Fruit fly (Drosophila melanogaster) whole organism: ENCODE measurements around the gene laf.

Experiments used
- CG8478 ChIP-seq: fragments of >200 bp; optimal IDR thresholded peaks from 2 replicates; lab custom pipeline; 2018; ENCODE audit warnings: inconsistent platforms
- Dll ChIP-seq: fragments of >200 bp; optimal IDR thresholded peaks from 2 replicates; lab custom pipeline; 2017
- EcR ChIP-seq, 2 experiments: fragments of >200 bp; optimal IDR thresholded peaks; 2 replicates each; lab custom pipeline; 2017; ENCODE audit warnings: missing biosample characterization in 2 of 2, missing genetic modification characterization in 2 of 2, missing genetic modification reagents in 2 of 2
- pan ChIP-seq: fragments of >200 bp; optimal IDR thresholded peaks from 2 replicates; lab custom pipeline; 2017
- psq ChIP-seq: fragments of >200 bp; optimal IDR thresholded peaks from 2 replicates; lab custom pipeline; 2017
- usp ChIP-seq: fragments of >200 bp; optimal IDR thresholded peaks from 2 replicates; lab custom pipeline; 2017; ENCODE audit warnings: missing biosample characterization, missing genetic modification characterization, mixed read lengths

The laf gene

DNA sequence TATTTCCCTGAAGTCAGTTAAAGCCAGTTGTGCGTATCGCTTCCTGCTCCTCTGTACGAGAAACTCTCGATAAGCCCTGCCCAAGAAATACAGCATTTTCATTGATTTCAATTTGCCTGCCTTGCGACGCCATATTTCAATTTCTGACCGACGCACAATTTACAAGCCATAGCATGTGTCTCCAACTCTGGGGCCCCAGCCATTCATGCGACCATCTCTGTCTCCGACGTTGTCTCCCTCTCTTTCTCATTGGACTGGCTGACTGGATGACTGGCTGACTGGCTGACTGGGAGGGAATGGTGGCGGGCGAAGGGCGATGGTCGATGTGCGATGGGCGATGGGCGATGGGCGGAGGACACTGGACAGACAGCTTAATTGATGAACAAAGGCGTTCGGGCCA is 22.9 kb upstream of the laf start:
- TF ChIP-seq Dll (lab: Kevin White, UChicago) = no peak
- TF ChIP-seq psq (lab: Kevin White, UChicago) = no peak
- no peak for TF ChIP-seq usp (GFP tag; lab: Kevin White, UChicago)
- no peak for TF ChIP-seq CG8478 (lab: Kevin White, UChicago)
- TF ChIP-seq EcR (GFP tag; optimal IDR thresholded peaks at IDR 0.05; lab: Kevin White, UChicago) = no peak
- TF ChIP-seq pan = no peak

DNA sequence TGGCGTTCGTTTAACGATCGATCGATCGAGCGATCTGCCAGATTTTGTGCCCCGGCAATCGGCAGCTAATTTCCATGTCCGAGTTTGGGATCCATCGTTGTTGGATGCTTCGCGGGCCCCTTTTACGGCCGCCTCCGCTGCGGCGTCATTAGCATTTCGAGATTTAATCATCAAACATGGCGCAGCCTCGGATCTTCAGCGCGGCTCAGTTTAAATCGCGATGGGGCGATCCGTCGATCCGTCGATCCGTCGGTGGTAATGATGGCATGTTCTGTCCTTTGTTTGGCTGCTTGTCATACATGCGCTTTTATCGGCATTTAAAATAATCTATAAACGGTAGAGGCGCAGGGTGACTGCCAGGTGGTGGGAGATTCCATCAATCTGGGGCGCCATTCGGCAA is 22.1 kb upstream of the laf start:
- TF ChIP-seq psq (lab: Kevin White, UChicago) (no peak), EcR (GFP tag; optimal IDR thresholded peaks at IDR 0.05; lab: Kevin White, UChicago) (no peak), usp (GFP tag; lab: Kevin White, UChicago) (no peak), pan (no peak), CG8478 (lab: Kevin White, UChicago) (no peak), Dll (lab: Kevin White, UChicago) (no peak)

DNA sequence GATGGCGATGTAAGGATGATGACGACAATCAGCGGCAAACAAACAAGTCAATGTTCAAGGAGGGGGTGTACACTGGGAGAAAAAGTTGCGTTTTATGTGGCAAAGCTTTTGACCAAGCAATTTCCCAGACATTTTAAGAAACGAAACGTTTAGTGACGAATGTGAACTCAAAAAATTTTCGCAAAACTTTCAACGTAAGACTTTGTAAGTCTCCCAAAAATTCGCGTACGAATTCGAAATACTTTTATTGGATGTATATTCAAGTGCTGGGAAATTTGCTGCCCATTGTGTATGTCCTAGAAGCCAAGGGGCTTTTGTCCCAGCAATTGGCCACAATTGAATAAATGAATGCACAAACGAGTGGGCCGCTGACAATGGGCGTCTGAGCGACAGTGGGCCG is 18.6 kb upstream of the laf start:
- TF ChIP-seq EcR (GFP tag; optimal IDR thresholded peaks at IDR 0.05; lab: Kevin White, UChicago) = no peak
- no peak for TF ChIP-seq Dll (lab: Kevin White, UChicago)
- no peak for TF ChIP-seq psq (lab: Kevin White, UChicago)
- no peak for TF ChIP-seq usp (GFP tag; lab: Kevin White, UChicago)
- TF ChIP-seq CG8478 (lab: Kevin White, UChicago) = no peak
- TF ChIP-seq pan = no peak

DNA sequence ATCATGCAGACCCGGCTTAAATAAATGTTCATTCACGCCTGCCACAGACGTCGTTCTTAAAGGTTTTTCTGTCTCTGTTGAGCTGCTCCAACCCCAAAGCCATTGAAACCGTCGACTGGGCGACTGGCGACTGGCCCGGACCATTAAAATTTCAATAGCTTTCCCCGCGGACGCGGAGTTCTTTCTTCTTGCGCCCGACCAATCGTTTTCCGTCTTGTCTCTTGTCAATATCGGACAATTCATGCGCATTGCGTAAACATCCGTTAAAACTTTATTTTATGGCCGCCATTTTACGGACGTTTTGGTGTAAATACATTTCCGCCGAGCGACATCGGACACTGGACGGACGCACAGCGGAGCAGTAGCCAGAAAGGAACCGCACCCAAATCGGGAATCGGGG is 17.2 kb upstream of the laf start:
- no peak for TF ChIP-seq EcR (GFP tag; optimal IDR thresholded peaks at IDR 0.05; lab: Kevin White, UChicago)
- TF ChIP-seq psq (lab: Kevin White, UChicago) = no peak
- TF ChIP-seq usp (GFP tag; lab: Kevin White, UChicago) = no peak
- no peak for TF ChIP-seq CG8478 (lab: Kevin White, UChicago)
- TF ChIP-seq Dll (lab: Kevin White, UChicago) = no peak
- TF ChIP-seq pan = no peak

DNA sequence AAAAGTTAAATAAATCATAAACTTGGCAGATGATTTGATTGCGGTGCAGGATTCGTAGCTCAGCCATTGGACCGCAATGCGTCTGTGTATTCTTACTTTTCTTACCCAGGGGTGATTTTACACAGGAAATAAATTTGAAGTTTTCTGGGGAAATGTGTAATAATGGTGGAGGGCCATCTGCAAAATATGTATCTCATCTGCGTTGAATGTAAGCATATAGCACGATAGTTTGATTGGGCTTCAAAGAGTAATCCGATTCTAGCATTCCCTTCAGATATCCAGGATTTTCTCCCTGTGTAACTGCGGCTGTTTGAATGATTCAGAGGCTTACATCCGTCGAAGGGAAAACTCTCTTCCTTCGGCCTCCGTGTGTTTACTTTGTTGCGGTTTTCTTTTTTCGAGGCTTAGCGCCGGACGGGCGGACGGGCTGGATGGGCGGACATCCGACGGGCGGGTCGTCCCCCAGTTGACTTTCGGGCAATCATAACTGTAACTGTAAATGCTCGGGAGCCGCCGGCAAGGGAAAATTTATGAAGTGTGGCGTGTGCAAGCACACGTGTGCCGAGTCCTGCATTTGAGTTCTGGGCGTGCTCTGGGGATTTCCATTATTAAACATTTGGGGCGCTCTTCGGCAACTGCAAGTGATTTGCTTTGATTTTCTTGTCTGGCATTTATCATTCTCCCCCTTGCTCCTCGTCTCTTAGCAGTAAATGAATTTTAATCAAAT is 7.9 kb upstream of the laf start:
- TF ChIP-seq EcR (GFP tag; optimal IDR thresholded peaks at IDR 0.05; lab: Kevin White, UChicago) (no peak), pan (no peak), usp (GFP tag; lab: Kevin White, UChicago) (no peak), Dll (lab: Kevin White, UChicago) (no peak), CG8478 (lab: Kevin White, UChicago) (no peak)

DNA sequence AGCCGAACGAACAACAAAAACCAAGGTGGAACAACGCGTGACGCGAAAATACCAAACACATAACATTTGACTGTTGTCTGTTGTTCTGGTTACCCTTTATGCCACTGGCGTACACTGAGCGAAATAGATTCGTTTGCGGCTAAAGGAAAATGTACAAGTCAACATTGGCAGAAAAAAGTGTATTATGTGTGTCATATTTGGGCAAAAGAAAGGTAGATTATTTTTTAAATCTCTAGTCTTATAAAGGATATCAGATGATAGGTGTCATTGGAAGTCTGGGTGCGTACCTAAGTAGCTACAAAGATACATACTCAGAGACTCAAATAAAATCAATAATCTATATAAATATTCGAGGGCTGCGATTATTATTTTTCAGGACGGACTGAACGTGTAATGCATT is 5.5 kb upstream of the laf start:
- TF ChIP-seq EcR (GFP tag; optimal IDR thresholded peaks at IDR 0.05; lab: Kevin White, UChicago) (no peak), CG8478 (lab: Kevin White, UChicago) (no peak)

DNA sequence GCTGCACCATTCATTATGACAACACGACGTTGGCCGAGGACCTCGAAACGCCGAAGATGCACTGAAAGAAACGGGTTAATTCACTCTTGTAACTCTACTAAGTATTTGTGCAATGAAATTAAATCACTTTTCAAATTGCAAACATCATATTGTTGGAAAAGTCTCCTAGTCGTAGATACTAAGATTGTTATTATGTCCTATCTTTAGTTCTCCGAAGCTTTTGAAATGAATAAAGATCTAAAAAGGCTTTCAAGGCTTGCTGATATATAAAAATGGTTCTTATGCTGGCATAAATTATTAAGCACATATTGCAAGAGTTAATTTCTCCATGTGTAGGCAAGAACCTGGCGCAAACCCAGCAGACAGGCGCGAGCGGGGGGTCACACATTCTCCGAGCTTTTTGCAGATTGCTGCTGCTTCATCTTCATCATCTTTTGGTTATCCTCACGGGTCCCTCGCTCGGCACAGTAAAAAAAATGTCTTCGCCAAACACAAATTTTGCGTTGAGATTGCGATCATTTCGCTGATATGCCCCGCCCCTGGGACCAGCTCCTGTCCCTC is 4.9 kb upstream of the laf start:
- no peak for TF ChIP-seq pan

DNA sequence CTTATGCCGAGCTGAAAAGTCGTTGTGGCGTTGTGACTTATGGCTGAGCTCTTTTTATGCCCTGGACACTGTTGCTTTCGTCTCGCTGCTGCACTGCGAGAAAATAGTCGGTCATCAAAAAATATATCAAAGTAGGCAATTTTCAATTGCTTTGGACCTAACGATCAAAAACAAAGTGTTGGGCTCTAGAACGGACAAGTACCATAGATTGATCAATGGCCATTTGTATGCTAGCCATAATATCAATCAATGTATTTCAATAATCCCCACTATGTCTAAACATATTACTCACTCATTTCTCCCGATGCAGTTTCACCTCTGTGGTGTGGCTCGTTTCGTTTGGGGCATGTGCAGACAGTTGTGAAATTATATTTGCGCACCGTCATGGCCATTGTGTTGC is 4.6 kb downstream of the laf start:
- no peak for TF ChIP-seq psq (lab: Kevin White, UChicago)

DNA sequence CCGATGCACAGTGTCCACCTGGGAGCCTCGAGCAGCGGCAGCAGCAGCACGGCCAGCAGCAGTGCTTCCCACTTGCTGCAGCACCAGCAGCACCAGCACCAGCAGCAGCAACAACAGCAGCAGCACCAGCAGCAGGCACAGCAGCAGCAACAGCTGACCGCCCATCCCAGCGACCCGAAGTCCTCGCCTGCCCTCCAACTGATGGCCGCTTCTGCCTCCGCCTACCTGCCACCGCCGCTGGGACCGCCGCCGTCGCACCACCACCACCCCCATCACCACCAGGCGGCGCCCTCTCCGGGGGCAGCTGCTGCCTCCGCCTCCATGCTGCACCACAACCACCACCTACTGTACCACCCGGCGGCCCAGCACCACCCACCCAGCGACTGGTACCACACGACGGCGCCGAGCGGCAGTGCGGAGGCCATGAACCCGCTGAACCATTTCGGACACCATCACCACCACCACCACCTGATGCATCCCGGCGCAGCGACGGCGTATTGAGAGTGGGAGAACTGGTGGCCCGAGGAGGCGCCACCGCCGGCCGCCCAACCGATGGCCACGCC is 9.6 kb downstream of the laf start:
- TF ChIP-seq usp (GFP tag; lab: Kevin White, UChicago) (no peak), CG8478 (lab: Kevin White, UChicago) (no peak), pan (no peak), EcR (GFP tag; optimal IDR thresholded peaks at IDR 0.05; lab: Kevin White, UChicago) (no peak), Dll (lab: Kevin White, UChicago) (no peak), psq (lab: Kevin White, UChicago) (no peak)

DNA sequence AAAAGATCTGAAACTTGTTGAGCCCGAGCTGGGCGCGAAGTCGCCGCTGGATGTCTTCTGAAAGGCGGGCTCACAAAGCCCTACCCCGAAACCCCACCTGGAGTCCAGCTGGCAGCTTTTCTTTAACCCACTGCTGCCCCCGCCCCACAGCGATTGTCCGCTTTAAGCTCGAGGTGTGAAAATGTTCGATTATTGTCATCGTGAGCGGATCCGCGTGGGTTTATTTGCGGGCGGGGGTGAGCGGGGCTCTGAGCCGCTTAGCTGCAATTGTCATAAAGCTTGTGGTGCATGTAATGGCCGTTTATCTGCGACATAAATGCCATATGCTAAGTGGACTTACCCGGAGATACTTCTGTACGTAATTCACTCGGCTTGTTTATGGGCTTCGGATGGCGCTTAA is 11.4 kb downstream of the laf start:
- TF ChIP-seq usp (GFP tag; lab: Kevin White, UChicago) (no peak), CG8478 (lab: Kevin White, UChicago) (no peak), pan (no peak), EcR (GFP tag; optimal IDR thresholded peaks at IDR 0.05; lab: Kevin White, UChicago) (no peak), Dll (lab: Kevin White, UChicago) (no peak), psq (lab: Kevin White, UChicago) (no peak)

DNA sequence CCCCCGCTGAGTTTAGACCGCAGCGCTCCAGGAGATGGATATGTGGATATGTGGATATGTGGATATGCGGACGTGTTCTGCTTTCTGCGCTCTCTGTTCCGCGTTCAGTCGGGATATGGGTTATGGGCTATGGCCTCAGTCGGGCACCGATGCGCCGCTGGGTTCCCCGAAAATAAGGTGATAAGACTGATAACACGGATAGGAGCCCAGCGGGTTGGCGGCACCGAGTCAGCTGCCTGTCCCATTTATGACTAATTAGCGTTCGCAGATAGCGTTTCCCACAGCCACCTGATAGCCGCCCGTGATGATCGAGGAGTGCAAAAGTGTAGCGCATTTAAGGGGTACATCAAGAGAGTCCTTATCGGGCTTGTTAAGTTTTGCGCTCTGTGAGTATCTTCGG is 12.3 kb downstream of the laf start:
- TF ChIP-seq usp (GFP tag; lab: Kevin White, UChicago) (no peak), Dll (lab: Kevin White, UChicago) (no peak), EcR (GFP tag; optimal IDR thresholded peaks at IDR 0.05; lab: Kevin White, UChicago) (no peak), psq (lab: Kevin White, UChicago) (no peak), CG8478 (lab: Kevin White, UChicago) (no peak), pan (no peak)

DNA sequence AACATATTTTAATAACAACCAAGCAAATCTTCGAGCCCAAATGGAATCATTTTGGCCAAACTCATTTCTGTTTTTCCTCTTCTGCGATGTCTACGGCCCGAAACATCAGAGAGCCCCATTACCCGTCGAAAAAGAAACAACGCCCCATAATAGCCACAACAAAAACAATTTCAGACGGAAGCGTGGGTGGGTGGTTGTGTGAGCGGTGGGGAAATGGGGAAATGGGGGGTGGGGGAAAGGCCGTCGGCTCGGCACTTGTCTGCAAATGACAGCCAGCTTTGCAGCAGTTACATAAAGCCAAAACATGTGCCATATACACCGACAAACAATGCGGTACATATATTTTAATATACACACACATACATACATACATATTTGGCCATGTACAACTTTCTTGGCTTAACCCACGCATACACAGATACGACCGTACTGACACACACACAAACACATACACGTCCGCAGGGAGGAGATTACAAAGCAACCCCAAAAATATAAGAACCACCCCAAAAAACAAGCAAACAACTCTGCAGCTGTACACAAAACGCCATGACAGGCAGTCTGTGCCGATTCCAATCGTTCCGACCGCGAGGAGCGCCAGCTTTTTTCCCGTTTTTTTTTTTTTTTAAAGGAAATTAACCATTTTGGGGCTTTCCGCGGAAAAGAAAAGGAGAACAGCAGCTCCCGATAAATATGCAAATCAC is 13.3 kb downstream of the laf start:
- no peak for TF ChIP-seq pan
- no peak for TF ChIP-seq Dll (lab: Kevin White, UChicago)
- TF ChIP-seq usp (GFP tag; lab: Kevin White, UChicago) = no peak
- no peak for TF ChIP-seq CG8478 (lab: Kevin White, UChicago)
- no peak for TF ChIP-seq psq (lab: Kevin White, UChicago)
- no peak for TF ChIP-seq EcR (GFP tag; optimal IDR thresholded peaks at IDR 0.05; lab: Kevin White, UChicago)
